Worm (Caenorhabditis elegans): ENCODE data around the gene C23H3.2.

ce11 chrII:29578-29977 lies 31.5 kb upstream of the C23H3.2 start:
- TF ChIP-seq pes-1 (GFP tag; IDR thresholded peaks at IDR 0.05) (no peak), ama-1 (optimal IDR thresholded peaks at IDR 0.05) (no peak), F13C5.2 (tag; optimal IDR thresholded peaks at IDR 0.05) (no peak), sea-1 (GFP tag; conservative IDR thresholded peaks at IDR 0.05) (no peak), scrt-1 (GFP tag; IDR thresholded peaks at IDR 0.05) (no peak), flt-1 (GFP tag; IDR thresholded peaks at IDR 0.05) (no peak), ets-7 (tag; optimal IDR thresholded peaks at IDR 0.05) (no peak), ceh-13 (GFP tag; optimal IDR thresholded peaks at IDR 0.05) (no peak), ceh-36 (tag; optimal IDR thresholded peaks at IDR 0.05) (no peak), hnd-1 (tag; optimal IDR thresholded peaks at IDR 0.05) (no peak)
